Fruit fly (Drosophila melanogaster): ENCODE measurements around the gene unc.

The unc gene

dm6 chrX:21073641-21074328 is 42.9 kb downstream of the unc start:
- no peak for TF ChIP-seq gl (tag; optimal IDR thresholded peaks at IDR 0.05)
- TF ChIP-seq CG13204 (GFP tag; optimal IDR thresholded peaks at IDR 0.05): no peak
- TF ChIP-seq Snoo (tag; optimal IDR thresholded peaks at IDR 0.05): no peak
- TF ChIP-seq Pif1A (GFP tag; optimal IDR thresholded peaks at IDR 0.05): peak; percentile 31
- TF ChIP-seq CG15710 (tag; optimal IDR thresholded peaks at IDR 0.05): peak; percentile 58
- TF ChIP-seq CG8301 (tag; optimal IDR thresholded peaks at IDR 0.05): peak; percentile 63
- TF ChIP-seq CG9948 (tag; optimal IDR thresholded peaks at IDR 0.05): peak; percentile 67
- TF ChIP-seq CG14655 (GFP tag; optimal IDR thresholded peaks at IDR 0.05): peak; percentile 68
- TF ChIP-seq rn (GFP tag; IDR thresholded peaks at IDR 0.05): no peak
- TF ChIP-seq CG17806 (tag; optimal IDR thresholded peaks at IDR 0.05): peak; percentile 43
- peak; percentile 55 for TF ChIP-seq CG8159 (tag; optimal IDR thresholded peaks at IDR 0.05)
- peak; percentile 48 for TF ChIP-seq Pif1B (GFP tag; optimal IDR thresholded peaks at IDR 0.05)
- peak; percentile 40 for TF ChIP-seq CG34367 (tag; optimal IDR thresholded peaks at IDR 0.05)

DNA sequence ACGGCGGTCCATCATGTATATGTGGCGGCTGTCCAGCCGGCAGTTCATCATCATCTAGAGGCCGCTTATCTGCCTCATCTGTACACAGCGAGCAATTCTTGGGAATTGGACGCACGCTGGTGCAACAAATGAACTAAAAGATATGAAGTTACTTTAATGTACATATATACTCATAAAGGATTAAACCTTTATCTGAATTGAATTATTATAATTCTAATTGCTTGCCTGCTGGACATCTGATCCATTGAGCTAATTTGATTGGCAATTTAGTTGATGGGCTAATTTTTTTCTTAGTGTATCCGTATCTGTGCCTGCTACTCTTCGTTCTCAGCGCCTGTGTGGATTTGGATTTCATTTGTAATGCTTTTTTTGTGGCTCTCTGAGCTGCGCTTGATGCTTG is 43.8 kb downstream of the unc start:
- peak; percentile 79 for TF ChIP-seq Snoo (tag; optimal IDR thresholded peaks at IDR 0.05)
- peak; percentile 90 for TF ChIP-seq CG9948 (tag; optimal IDR thresholded peaks at IDR 0.05)
- peak; percentile 88 for TF ChIP-seq CG34367 (tag; optimal IDR thresholded peaks at IDR 0.05)
- TF ChIP-seq D1 (tag; optimal IDR thresholded peaks at IDR 0.05): peak; percentile 79
- TF ChIP-seq CG8301 (tag; optimal IDR thresholded peaks at IDR 0.05): peak; percentile 93
- TF ChIP-seq CG12605 (GFP tag; IDR thresholded peaks at IDR 0.05): peak; percentile 66; the same call in 1 of the 2 replicates
- TF ChIP-seq CG17806 (tag; optimal IDR thresholded peaks at IDR 0.05): peak; percentile 90
- TF ChIP-seq CG32121 (GFP tag; IDR thresholded peaks at IDR 0.05): peak; percentile 92
- peak; percentile 89 for TF ChIP-seq CG15710 (tag; optimal IDR thresholded peaks at IDR 0.05)
- TF ChIP-seq CG10348 (GFP tag; IDR thresholded peaks at IDR 0.05): peak; percentile 66; the same call in 1 of the 2 replicates
- TF ChIP-seq CG4496 (GFP tag; IDR thresholded peaks at IDR 0.05): peak; percentile 90
- peak; percentile 89 for TF ChIP-seq EcR (GFP tag; optimal IDR thresholded peaks at IDR 0.05)
- peak; percentile 88 for TF ChIP-seq Ets98B (GFP tag; IDR thresholded peaks at IDR 0.05)
- peak; percentile 92 for TF ChIP-seq fd96Ca (GFP tag; IDR thresholded peaks at IDR 0.05)
- TF ChIP-seq CG14655 (GFP tag; optimal IDR thresholded peaks at IDR 0.05): peak; percentile 94
- TF ChIP-seq Pif1B (GFP tag; optimal IDR thresholded peaks at IDR 0.05): peak; percentile 87
- 0 out of 2 replicates have a peak, but pooled peaks have one; percentile 45 for TF ChIP-seq rn (GFP tag; IDR thresholded peaks at IDR 0.05)
- peak; percentile 82 for TF ChIP-seq gl (tag; optimal IDR thresholded peaks at IDR 0.05)
- TF ChIP-seq Pif1A (GFP tag; optimal IDR thresholded peaks at IDR 0.05): peak; percentile 88
- peak; percentile 91 for TF ChIP-seq CG8159 (tag; optimal IDR thresholded peaks at IDR 0.05)
- TF ChIP-seq CG13204 (GFP tag; optimal IDR thresholded peaks at IDR 0.05): peak; percentile 79

- TF ChIP-seq CG32121 (GFP tag; IDR thresholded peaks at IDR 0.05) (no peak), EcR (GFP tag; optimal IDR thresholded peaks at IDR 0.05) (peak; percentile 96), CG4496 (GFP tag; IDR thresholded peaks at IDR 0.05) (peak; percentile 45; the same call in 1 of the 3 replicates), CG8301 (tag; optimal IDR thresholded peaks at IDR 0.05) (no peak), CG10348 (GFP tag; IDR thresholded peaks at IDR 0.05) (no peak), CG9948 (tag; optimal IDR thresholded peaks at IDR 0.05) (no peak), rn (GFP tag; IDR thresholded peaks at IDR 0.05) (no peak), CG13204 (GFP tag; optimal IDR thresholded peaks at IDR 0.05) (peak; percentile 67), gl (tag; optimal IDR thresholded peaks at IDR 0.05) (peak; percentile 72), CG15710 (tag; optimal IDR thresholded peaks at IDR 0.05) (peak; percentile 16), D1 (tag; optimal IDR thresholded peaks at IDR 0.05) (no peak), CG14655 (GFP tag; optimal IDR thresholded peaks at IDR 0.05) (no peak), fd96Ca (GFP tag; IDR thresholded peaks at IDR 0.05) (no peak), Pif1B (GFP tag; optimal IDR thresholded peaks at IDR 0.05) (no peak), Ets98B (GFP tag; IDR thresholded peaks at IDR 0.05) (no peak; the same call in 1 of the 2 replicates), Pif1A (GFP tag; optimal IDR thresholded peaks at IDR 0.05) (peak; percentile 16), Snoo (tag; optimal IDR thresholded peaks at IDR 0.05) (no peak), CG12605 (GFP tag; IDR thresholded peaks at IDR 0.05) (0 out of 2 replicates have a peak, but pooled peaks have one; percentile 29), CG17806 (tag; optimal IDR thresholded peaks at IDR 0.05) (no peak), CG34367 (tag; optimal IDR thresholded peaks at IDR 0.05) (no peak), CG8159 (tag; optimal IDR thresholded peaks at IDR 0.05) (no peak)
Observed at dm6 chrX:21071693-21072357, 44.9 kb downstream of the unc start.

- TF ChIP-seq CG4496 (GFP tag; IDR thresholded peaks at IDR 0.05): peak; percentile 67
- no peak for TF ChIP-seq EcR (GFP tag; optimal IDR thresholded peaks at IDR 0.05)
- no peak for TF ChIP-seq CG12605 (GFP tag; IDR thresholded peaks at IDR 0.05)
- TF ChIP-seq CG15710 (tag; optimal IDR thresholded peaks at IDR 0.05): peak; percentile 20
- TF ChIP-seq CG32121 (GFP tag; IDR thresholded peaks at IDR 0.05): peak; percentile 28; the same call in 1 of the 2 replicates
- peak; percentile 41 for TF ChIP-seq CG9948 (tag; optimal IDR thresholded peaks at IDR 0.05)
- peak; percentile 23; the same call in 1 of the 2 replicates for TF ChIP-seq Ets98B (GFP tag; IDR thresholded peaks at IDR 0.05)
- peak; percentile 22 for TF ChIP-seq CG17806 (tag; optimal IDR thresholded peaks at IDR 0.05)
- TF ChIP-seq CG10348 (GFP tag; IDR thresholded peaks at IDR 0.05): no peak
- 0 out of 3 replicates have a peak, but pooled peaks have one; percentile 24 for TF ChIP-seq fd96Ca (GFP tag; IDR thresholded peaks at IDR 0.05)
- TF ChIP-seq gl (tag; optimal IDR thresholded peaks at IDR 0.05): no peak
- TF ChIP-seq CG13204 (GFP tag; optimal IDR thresholded peaks at IDR 0.05): no peak
- peak; percentile 18 for TF ChIP-seq CG8301 (tag; optimal IDR thresholded peaks at IDR 0.05)
- peak; percentile 58 for TF ChIP-seq CG8159 (tag; optimal IDR thresholded peaks at IDR 0.05)
- TF ChIP-seq Pif1B (GFP tag; optimal IDR thresholded peaks at IDR 0.05): peak; percentile 15
- TF ChIP-seq CG34367 (tag; optimal IDR thresholded peaks at IDR 0.05): peak; percentile 14
- peak; percentile 43 for TF ChIP-seq Snoo (tag; optimal IDR thresholded peaks at IDR 0.05)
- no peak for TF ChIP-seq Pif1A (GFP tag; optimal IDR thresholded peaks at IDR 0.05)
- TF ChIP-seq CG14655 (GFP tag; optimal IDR thresholded peaks at IDR 0.05): peak; percentile 59
- TF ChIP-seq D1 (tag; optimal IDR thresholded peaks at IDR 0.05): no peak
- TF ChIP-seq rn (GFP tag; IDR thresholded peaks at IDR 0.05): no peak
Observed at dm6 chrX:21067908-21068307, 48.8 kb downstream of the unc start.

Data from whole organism, pupa.